Worm (Caenorhabditis elegans): Measurements from ENCODE around the gene daf-3.

ce11 chrX:859401-859800 lies 34.1 kb upstream of the daf-3 start, which contains the start of gene F56F10.2:
- TF ChIP-seq unc-130 (GFP tag; optimal IDR thresholded peaks at IDR 0.05), result no peak
- no peak for TF ChIP-seq T20F7.1 (GFP tag; optimal IDR thresholded peaks at IDR 0.05)
- TF ChIP-seq fkh-10 (GFP tag; optimal IDR thresholded peaks at IDR 0.05), result no peak
- no peak for TF ChIP-seq ama-1 (optimal IDR thresholded peaks at IDR 0.05)
- no peak for TF ChIP-seq nhr-28 (tag; optimal IDR thresholded peaks at IDR 0.05)
- TF ChIP-seq set-16 (GFP tag; IDR thresholded peaks at IDR 0.05), result no peak
- TF ChIP-seq fos-1 (tag; optimal IDR thresholded peaks at IDR 0.05), result no peak
- no peak for TF ChIP-seq Y105C5A.15 (GFP tag; IDR thresholded peaks at IDR 0.05)
- no peak for TF ChIP-seq nhr-77 (tag; optimal IDR thresholded peaks at IDR 0.05)

Measured in whole organism, L4 larva.